Worm (Caenorhabditis elegans): ENCODE measurements around the gene acbp-3.

acbp-3 gene

DNA sequence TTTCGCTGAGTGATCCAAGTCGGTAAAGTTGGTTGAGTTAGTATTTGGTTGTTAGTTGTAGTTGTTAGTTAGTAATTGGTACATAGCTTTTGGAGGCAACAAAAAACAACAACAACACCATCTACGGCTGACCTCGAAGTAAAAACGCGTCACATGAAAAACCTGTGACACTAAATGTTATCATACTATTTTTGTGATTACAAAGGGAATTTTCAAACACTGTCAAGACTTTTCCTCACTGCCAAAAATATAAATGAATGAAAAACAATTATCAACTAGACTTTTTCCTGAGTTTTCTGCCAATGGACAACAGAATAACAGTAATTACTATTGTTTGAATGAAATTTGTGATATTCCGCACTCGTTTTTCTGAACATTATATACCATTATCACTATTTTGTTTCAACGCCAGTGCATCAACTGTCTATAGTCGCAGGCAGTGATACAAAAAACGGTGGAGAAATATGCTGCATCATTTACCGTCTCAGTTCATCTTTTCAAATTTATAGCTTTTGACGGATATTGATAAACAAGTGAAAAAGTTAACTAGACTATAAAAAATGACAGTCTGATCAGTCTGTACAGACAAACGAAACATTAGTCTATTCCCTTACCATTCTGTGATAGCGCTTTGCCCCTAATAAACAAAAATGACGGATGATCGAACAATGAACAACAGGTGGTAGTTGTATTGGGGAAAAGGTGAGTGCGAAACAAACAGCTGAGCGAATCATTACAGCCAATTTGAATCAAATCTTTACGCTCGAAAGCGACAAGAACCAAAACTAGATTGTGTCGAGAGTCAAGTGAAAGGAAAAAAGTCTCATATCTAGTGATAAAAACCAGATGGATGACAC is 11.6 kb downstream of the acbp-3 start:
- TF ChIP-seq C08G9.2 (tag; optimal IDR thresholded peaks at IDR 0.05) (no peak), lim-6 (tag; optimal IDR thresholded peaks at IDR 0.05) (no peak), ceh-31 (tag; optimal IDR thresholded peaks at IDR 0.05) (no peak), pax-1 (tag; optimal IDR thresholded peaks at IDR 0.05) (no peak), ets-4 (tag; optimal IDR thresholded peaks at IDR 0.05) (no peak), nfya-1 (tag; optimal IDR thresholded peaks at IDR 0.05) (no peak), ahr-1 (tag; optimal IDR thresholded peaks at IDR 0.05) (no peak), hlh-15 (tag; optimal IDR thresholded peaks at IDR 0.05) (no peak), elt-4 (tag; optimal IDR thresholded peaks at IDR 0.05) (no peak), pha-2 (tag; optimal IDR thresholded peaks at IDR 0.05) (no peak), ceh-6 (GFP tag; optimal IDR thresholded peaks at IDR 0.05) (no peak), pat-9 (tag; optimal IDR thresholded peaks at IDR 0.05) (no peak), ama-1 (optimal IDR thresholded peaks at IDR 0.05) (no peak), syd-9 (tag; optimal IDR thresholded peaks at IDR 0.05) (no peak), unc-86 (tag; optimal IDR thresholded peaks at IDR 0.05) (no peak), hlh-8 (tag; optimal IDR thresholded peaks at IDR 0.05) (no peak), hlh-6 (tag; optimal IDR thresholded peaks at IDR 0.05) (no peak), che-1 (tag; optimal IDR thresholded peaks at IDR 0.05) (no peak), ceh-24 (tag; optimal IDR thresholded peaks at IDR 0.05) (no peak), dmd-4 (tag; optimal IDR thresholded peaks at IDR 0.05; ENCODE audit: borderline replicate concordance) (no peak)

- TF ChIP-seq pros-1 (tag; optimal IDR thresholded peaks at IDR 0.05) (no peak), unc-3 (GFP tag; conservative IDR thresholded peaks at IDR 0.05) (no peak), unc-3 (tag; optimal IDR thresholded peaks at IDR 0.05) (no peak), zip-5 (tag; optimal IDR thresholded peaks at IDR 0.05) (no peak), dmd-4 (tag; optimal IDR thresholded peaks at IDR 0.05; ENCODE audit: borderline replicate concordance) (no peak), ceh-45 (GFP tag; IDR thresholded peaks at IDR 0.05) (no peak)
Observed at ce11 chrX:10916194-10916593, 13.1 kb downstream of the acbp-3 start.

- TF ChIP-seq elt-2 (tag; optimal IDR thresholded peaks at IDR 0.05) (no peak), pax-1 (tag; optimal IDR thresholded peaks at IDR 0.05) (no peak), che-1 (tag; optimal IDR thresholded peaks at IDR 0.05) (no peak), fkh-6 (tag; optimal IDR thresholded peaks at IDR 0.05) (no peak), tbx-2 (tag; optimal IDR thresholded peaks at IDR 0.05) (no peak), sox-2 (GFP tag; IDR thresholded peaks at IDR 0.05) (no peak), rnt-1 (tag; optimal IDR thresholded peaks at IDR 0.05) (no peak), zip-5 (tag; optimal IDR thresholded peaks at IDR 0.05) (no peak), dve-1 (tag; optimal IDR thresholded peaks at IDR 0.05) (no peak), ama-1 (optimal IDR thresholded peaks at IDR 0.05) (no peak), ahr-1 (tag; optimal IDR thresholded peaks at IDR 0.05) (no peak), sox-4 (tag; optimal IDR thresholded peaks at IDR 0.05) (no peak), elt-4 (tag; optimal IDR thresholded peaks at IDR 0.05) (no peak)
Observed at ce11 chrX:10919613-10920012, 16.5 kb downstream of the acbp-3 start, which contains the start of gene nstp-9. nstp-9 (minus strand) TSS chrX:10919713.

DNA sequence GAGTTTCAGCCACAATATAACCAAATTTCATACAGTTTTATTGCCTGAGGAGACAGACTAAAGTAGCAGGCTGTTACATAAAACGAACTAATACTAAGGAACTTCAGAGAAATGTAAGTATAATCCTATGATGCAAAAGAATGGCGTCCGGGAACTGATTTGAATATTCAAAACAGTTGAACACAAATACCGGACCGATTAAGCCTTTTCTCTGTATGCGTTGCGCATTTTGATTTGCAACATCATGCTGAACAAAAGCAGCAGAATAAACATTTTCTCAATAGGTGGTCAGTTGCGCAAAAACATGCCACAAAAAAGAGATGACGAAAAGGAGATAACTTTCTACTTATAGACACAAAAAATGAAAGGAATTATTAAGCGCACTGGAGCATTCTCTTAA is 21.0 kb downstream of the acbp-3 start:
- TF ChIP-seq ceh-31 (tag; optimal IDR thresholded peaks at IDR 0.05), result no peak
- no peak for TF ChIP-seq K02D7.2 (tag; optimal IDR thresholded peaks at IDR 0.05)
- TF ChIP-seq C08G9.2 (tag; optimal IDR thresholded peaks at IDR 0.05), result no peak
- no peak for TF ChIP-seq sox-4 (tag; optimal IDR thresholded peaks at IDR 0.05)
- no peak for TF ChIP-seq ceh-19 (GFP tag; optimal IDR thresholded peaks at IDR 0.05)
- TF ChIP-seq tbx-7 (tag; optimal IDR thresholded peaks at IDR 0.05), result no peak
- no peak for TF ChIP-seq pqm-1 (tag; optimal IDR thresholded peaks at IDR 0.05)
- no peak for TF ChIP-seq unc-42 (tag; optimal IDR thresholded peaks at IDR 0.05)
- TF ChIP-seq ceh-2 (tag; optimal IDR thresholded peaks at IDR 0.05), result no peak
- TF ChIP-seq ceh-6 (GFP tag; optimal IDR thresholded peaks at IDR 0.05), result no peak
- TF ChIP-seq ceh-18 (tag; optimal IDR thresholded peaks at IDR 0.05), result no peak
- no peak for TF ChIP-seq che-1 (tag; optimal IDR thresholded peaks at IDR 0.05)
- no peak for TF ChIP-seq C38D4.7 (GFP tag; optimal IDR thresholded peaks at IDR 0.05)
- TF ChIP-seq ceh-24 (tag; optimal IDR thresholded peaks at IDR 0.05), result no peak
- no peak for TF ChIP-seq hlh-15 (tag; optimal IDR thresholded peaks at IDR 0.05)
- no peak for TF ChIP-seq ceh-48 (tag; optimal IDR thresholded peaks at IDR 0.05)
- TF ChIP-seq tbx-2 (tag; optimal IDR thresholded peaks at IDR 0.05), result no peak
- no peak for TF ChIP-seq elt-2 (tag; optimal IDR thresholded peaks at IDR 0.05)
- TF ChIP-seq lin-11 (tag; optimal IDR thresholded peaks at IDR 0.05), result no peak

Measured in whole organism, late embryonic.